Worm (Caenorhabditis elegans): ENCODE data around the gene ttr-25.
A peak's percentile ranks its signal among the peaks of the same experiment; 100 is the strongest.

The ttr-25 gene

DNA sequence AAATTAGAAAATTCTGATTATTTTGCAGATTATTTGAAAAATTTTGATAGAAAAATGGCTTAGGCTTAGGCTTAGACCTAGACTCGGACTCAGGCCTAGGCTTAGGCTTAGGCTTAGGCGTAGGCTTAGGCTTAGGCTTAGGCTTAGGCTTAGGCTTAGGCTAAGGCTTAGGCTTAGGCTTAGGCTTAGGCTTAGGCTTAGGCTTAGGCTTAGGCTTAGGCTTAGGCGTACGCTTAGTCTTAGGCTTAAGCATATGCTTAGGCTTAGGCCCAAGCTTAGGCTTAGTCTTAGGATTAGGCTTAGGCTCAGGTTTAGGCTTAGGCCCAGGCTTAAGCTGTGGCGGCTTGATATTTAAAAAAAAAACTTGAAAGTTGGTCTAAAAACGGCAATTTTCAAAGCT is 9.8 kb downstream of the ttr-25 start:
- TF ChIP-seq Y48G9A.11 (GFP tag; IDR thresholded peaks at IDR 0.05): peak; percentile 51; the same call in 1 of the 2 replicates

DNA sequence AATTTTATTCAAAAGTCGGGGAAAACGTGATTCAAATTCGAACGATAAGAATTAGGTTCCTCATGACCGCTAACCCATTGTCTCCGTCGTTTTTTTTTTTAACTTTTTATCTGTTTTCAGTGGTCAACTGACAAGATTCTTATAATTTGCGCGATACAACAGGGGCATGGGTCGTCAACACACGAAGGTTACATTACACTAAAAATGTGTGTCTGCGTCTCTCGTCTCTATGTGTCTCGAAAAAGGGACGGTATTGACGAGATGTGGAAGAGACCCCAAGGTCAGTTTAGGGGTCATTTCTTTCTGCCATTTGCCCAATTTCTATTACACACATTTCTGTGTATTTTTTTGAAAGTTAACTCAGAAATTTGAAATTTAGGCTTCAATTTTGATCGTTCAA is 12.9 kb downstream of the ttr-25 start:
- no peak for TF ChIP-seq ceh-44 (GFP tag; IDR thresholded peaks at IDR 0.05)
- TF ChIP-seq lsy-2 (tag; optimal IDR thresholded peaks at IDR 0.05): peak in 1 of 2 experiments; percentile 9
- no peak for TF ChIP-seq spr-1 (tag; optimal IDR thresholded peaks at IDR 0.05)
- no peak for TF ChIP-seq T26A8.4 (GFP tag; IDR thresholded peaks at IDR 0.05)
- TF ChIP-seq F49E8.2 (tag; optimal IDR thresholded peaks at IDR 0.05; ENCODE audit: borderline replicate concordance): no peak
- TF ChIP-seq Y105C5A.15 (GFP tag; IDR thresholded peaks at IDR 0.05): no peak
- no peak for TF ChIP-seq fos-1 (tag; optimal IDR thresholded peaks at IDR 0.05)
- TF ChIP-seq Y75B8A.6 (GFP tag; IDR thresholded peaks at IDR 0.05): no peak
- no peak for TF ChIP-seq dmd-6 (GFP tag; IDR thresholded peaks at IDR 0.05)
- no peak for TF ChIP-seq nhr-10 (tag; optimal IDR thresholded peaks at IDR 0.05)
- peak; percentile 29 for TF ChIP-seq dve-1 (tag; optimal IDR thresholded peaks at IDR 0.05; ENCODE audit: insufficient read depth)
- no peak for TF ChIP-seq rbr-2 (tag; optimal IDR thresholded peaks at IDR 0.05)
- TF ChIP-seq ztf-7 (tag; optimal IDR thresholded peaks at IDR 0.05): no peak
- TF ChIP-seq D1046.2 (GFP tag; IDR thresholded peaks at IDR 0.05): no peak
- TF ChIP-seq ZK546.5 (tag; optimal IDR thresholded peaks at IDR 0.05): no peak
- no peak for TF ChIP-seq madf-5 (GFP tag; IDR thresholded peaks at IDR 0.05)
- peak; percentile 54 for TF ChIP-seq nhr-25 (tag; optimal IDR thresholded peaks at IDR 0.05; ENCODE audit: borderline replicate concordance, insufficient read depth)
- TF ChIP-seq pha-4 (GFP tag; IDR thresholded peaks at IDR 0.05): no peak
- TF ChIP-seq pha-4 (tag; optimal IDR thresholded peaks at IDR 0.05): no peak
- no peak for TF ChIP-seq R02D3.7 (tag; optimal IDR thresholded peaks at IDR 0.05)
- TF ChIP-seq ceh-32 (tag; optimal IDR thresholded peaks at IDR 0.05; ENCODE audit: poor library complexity): no peak
- no peak for TF ChIP-seq nhr-102 (tag; optimal IDR thresholded peaks at IDR 0.05)
- no peak for TF ChIP-seq T20F7.1 (GFP tag; optimal IDR thresholded peaks at IDR 0.05)
- TF ChIP-seq mxl-3 (GFP tag; optimal IDR thresholded peaks at IDR 0.05): no peak
- no peak for TF ChIP-seq cey-2 (tag; optimal IDR thresholded peaks at IDR 0.05; ENCODE audit: borderline replicate concordance, insufficient read depth)
- TF ChIP-seq nhr-28 (tag; optimal IDR thresholded peaks at IDR 0.05): peak; percentile 36
- TF ChIP-seq ZK337.2 (GFP tag; IDR thresholded peaks at IDR 0.05): no peak
- no peak for TF ChIP-seq vab-7 (GFP tag; IDR thresholded peaks at IDR 0.05)
- no peak for TF ChIP-seq nhr-77 (tag; optimal IDR thresholded peaks at IDR 0.05)
- no peak for TF ChIP-seq F44E2.7 (GFP tag; IDR thresholded peaks at IDR 0.05)
- no peak for TF ChIP-seq ztf-11 (tag; optimal IDR thresholded peaks at IDR 0.05)
- peak in 1 of 2 experiments; percentile 4 for TF ChIP-seq mdl-1 (tag; optimal IDR thresholded peaks at IDR 0.05)
- no peak for TF ChIP-seq saeg-2 (GFP tag; IDR thresholded peaks at IDR 0.05)
- peak; percentile 82 for TF ChIP-seq hlh-30 (tag; optimal IDR thresholded peaks at IDR 0.05; ENCODE audit: insufficient read depth)
- TF ChIP-seq lin-15B (tag; optimal IDR thresholded peaks at IDR 0.05): no peak
- peak; percentile 46 for TF ChIP-seq mep-1 (tag; optimal IDR thresholded peaks at IDR 0.05)
- TF ChIP-seq unc-62 (GFP tag; optimal IDR thresholded peaks at IDR 0.05 in 1 of 2): peak in 1 of 2 experiments; percentile 3
- no peak for TF ChIP-seq unc-62 (tag; optimal IDR thresholded peaks at IDR 0.05)
- no peak for TF ChIP-seq set-16 (GFP tag; IDR thresholded peaks at IDR 0.05)
- TF ChIP-seq ceh-62 (tag; optimal IDR thresholded peaks at IDR 0.05): no peak
- no peak for TF ChIP-seq nhr-48 (tag; optimal IDR thresholded peaks at IDR 0.05)
- TF ChIP-seq sdz-12 (GFP tag; optimal IDR thresholded peaks at IDR 0.05): no peak
- no peak for TF ChIP-seq ces-1 (GFP tag; optimal IDR thresholded peaks at IDR 0.05)
- TF ChIP-seq lin-39 (tag; optimal IDR thresholded peaks at IDR 0.05): no peak
- TF ChIP-seq lim-7 (GFP tag; IDR thresholded peaks at IDR 0.05): no peak
- no peak for TF ChIP-seq dmd-8 (GFP tag; IDR thresholded peaks at IDR 0.05)
- no peak for TF ChIP-seq Y5F2A.4 (GFP tag; optimal IDR thresholded peaks at IDR 0.05)

Measured in whole organism, L4 larva.